Worm (Caenorhabditis elegans) whole organism, midembryonic: ENCODE data around the gene glrx-22.

ENCODE experiments used
- T22C8.4 ChIP-seq: fragments of 200-800 bp; sonication (Bioruptor generic); IDR thresholded peaks from 2 replicates; pipeline ENCODE4 v1.3.6; 2022; ENCODE audit warnings: missing genetic modification characterization, missing compliant biosample characterization
- flt-1 ChIP-seq: fragments of 200-800 bp; sonication (Bioruptor generic); IDR thresholded peaks from 2 replicates; pipeline ENCODE4 v1.3.6; 2022; ENCODE audit warnings: missing genetic modification characterization, missing compliant biosample characterization
- tab-1 ChIP-seq: fragments of 200-800 bp; sonication (Bioruptor generic); IDR thresholded peaks from 2 replicates; pipeline ENCODE4 v1.3.6; 2022; ENCODE audit warnings: missing genetic modification characterization, missing compliant biosample characterization
- ztf-23 ChIP-seq: fragments of 200-800 bp; sonication (Bioruptor generic); IDR thresholded peaks from 2 replicates; pipeline ENCODE4 v1.3.6; 2022; ENCODE audit warnings: missing genetic modification reagents, missing genetic modification characterization, missing compliant biosample characterization

ce11 chrIV:8236502-8236901 is 35.5 kb upstream of the glrx-22 start, which contains the start of gene nhr-66:
- no peak for TF ChIP-seq tab-1 (GFP tag; lab: Robert Waterston, UW)
- TF ChIP-seq flt-1 (GFP tag; lab: Robert Waterston, UW) = no peak
- no peak for TF ChIP-seq ztf-23
- no peak for TF ChIP-seq T22C8.4 (GFP tag; lab: Robert Waterston, UW)
